Worm (Caenorhabditis elegans) whole organism, mixed stage, embryonic: Measurements from ENCODE around the gene T12A7.2.

Experiments
- cnd-1 ChIP-seq: fragments of 200-800 bp; sonication (Bioruptor generic); optimal IDR thresholded peaks from 2 replicates; lab custom pipeline; 2018; ENCODE audit warnings: mild to moderate bottlenecking, missing genetic modification characterization, missing compliant biosample characterization
- elt-3 ChIP-seq: fragments of 150-350 bp; optimal IDR thresholded peaks from 2 replicates; lab custom pipeline; 2014; ENCODE audit warnings: missing biosample characterization, missing genetic modification characterization
- flh-1 ChIP-seq: fragments of 200-800 bp; sonication (Bioruptor generic); optimal IDR thresholded peaks from 2 replicates; lab custom pipeline; 2018; ENCODE audit warnings: mild to moderate bottlenecking, missing genetic modification characterization, moderate library complexity, missing compliant biosample characterization
- ham-2 ChIP-seq: fragments of 200-800 bp; sonication (Bioruptor generic); optimal IDR thresholded peaks from 2 replicates; lab custom pipeline; 2018; ENCODE audit warnings: mild to moderate bottlenecking, missing genetic modification characterization, missing compliant biosample characterization
- hlh-1 ChIP-seq: fragments of 150-350 bp; optimal IDR thresholded peaks from 2 replicates; lab custom pipeline; 2014; ENCODE audit warnings: missing biosample characterization, missing genetic modification reagents, missing genetic modification characterization
- mep-1 ChIP-seq: fragments of 150-350 bp; optimal IDR thresholded peaks from 2 replicates; lab custom pipeline; 2017; ENCODE audit warnings: missing biosample characterization, missing genetic modification reagents, missing genetic modification characterization, inconsistent platforms
- nhr-237 ChIP-seq: fragments of 150-350 bp; optimal IDR thresholded peaks from 2 replicates; lab custom pipeline; 2014; ENCODE audit warnings: missing biosample characterization, missing genetic modification characterization
- snpc-4 ChIP-seq: fragments of 150-350 bp; optimal IDR thresholded peaks from 2 replicates; lab custom pipeline; 2014; ENCODE audit warnings: missing biosample characterization, missing genetic modification characterization
- ztf-11 ChIP-seq: fragments of 150-350 bp; optimal IDR thresholded peaks from 2 replicates; lab custom pipeline; 2014; ENCODE audit warnings: missing biosample characterization, missing genetic modification characterization

DNA sequence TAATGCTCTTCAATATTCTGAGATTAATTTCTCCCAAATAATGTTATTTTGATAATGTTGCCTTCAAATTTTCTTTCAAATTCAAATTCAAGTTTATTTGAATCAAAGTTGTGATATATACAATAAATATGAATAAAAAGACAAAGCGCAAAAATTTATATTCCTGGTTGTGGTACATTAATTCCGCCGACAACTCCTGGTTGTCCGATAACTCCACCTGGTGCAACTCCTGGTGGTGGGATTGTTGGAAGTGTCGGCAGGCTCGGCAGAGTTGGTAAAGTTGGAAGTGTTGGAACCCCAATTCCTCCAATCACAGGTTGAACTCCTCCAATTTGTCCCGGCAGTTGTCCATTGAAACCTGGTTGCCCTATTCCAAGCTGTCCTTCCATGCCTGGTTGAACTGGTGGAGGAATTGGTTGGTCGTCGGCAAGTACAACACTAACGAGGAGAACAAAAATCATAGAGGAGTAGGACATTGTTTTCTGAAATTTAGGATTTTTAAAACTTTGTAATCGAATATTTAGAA is 22.8 kb downstream of the T12A7.2 start, which contains the start of gene K01A6.7:
- TF ChIP-seq ztf-11 (tag; lab: Kevin White, UChicago): no peak
- TF ChIP-seq snpc-4 (tag; lab: Kevin White, UChicago): no peak
- TF ChIP-seq elt-3 (tag; lab: Kevin White, UChicago): no peak
- no peak for TF ChIP-seq cnd-1 (tag; lab: Kevin White, UChicago)
- no peak for TF ChIP-seq flh-1 (GFP tag; lab: Kevin White, UChicago)
- no peak for TF ChIP-seq ham-2 (GFP tag; lab: Kevin White, UChicago)
- no peak for TF ChIP-seq hlh-1 (tag; lab: Kevin White, UChicago)
- no peak for TF ChIP-seq nhr-237 (tag; lab: Kevin White, UChicago)
- no peak for TF ChIP-seq mep-1
